Fruit fly (Drosophila melanogaster): ENCODE measurements around the gene Cad99C.

- no peak for TF ChIP-seq CG8478 (optimal IDR thresholded peaks at IDR 0.05)
- no peak for TF ChIP-seq CTCF (optimal IDR thresholded peaks at IDR 0.05)
These were observed at the start of gene Cad99C for dm6 chr3R:29841293-29841791.
